Worm (Caenorhabditis elegans) whole organism, L2 larva: ENCODE data around the gene acr-24.

Experiments
- alr-1 ChIP-seq: fragments of 150-350 bp; optimal IDR thresholded peaks from 2 replicates; lab custom pipeline; 2014; ENCODE audit warnings: missing biosample characterization, missing genetic modification characterization
- ama-1 ChIP-seq: fragments of 150-350 bp; optimal IDR thresholded peaks from 2 replicates; lab custom pipeline; 2018; ENCODE audit warnings: inconsistent platforms
- ceh-82 ChIP-seq: fragments of 150-350 bp; optimal IDR thresholded peaks from 2 replicates; lab custom pipeline; 2014; ENCODE audit warnings: missing biosample characterization, missing genetic modification characterization
- dmd-4 ChIP-seq: sonication (generic microtip); optimal IDR thresholded peaks from 2 replicates; lab custom pipeline; 2017; ENCODE audit warnings: missing biosample characterization, missing genetic modification characterization
- nhr-237 ChIP-seq: fragments of 150-350 bp; optimal IDR thresholded peaks from 2 replicates; lab custom pipeline; 2014; ENCODE audit warnings: missing biosample characterization, missing genetic modification characterization
- nhr-25 ChIP-seq: fragments of 150-350 bp; sonication (generic microtip); optimal IDR thresholded peaks from 3 replicates; lab custom pipeline; 2014; ENCODE audit warnings: missing biosample characterization, missing genetic modification characterization
- unc-55 ChIP-seq: fragments of 150-350 bp; sonication (generic microtip); optimal IDR thresholded peaks from 3 replicates; lab custom pipeline; 2014; ENCODE audit warnings: missing biosample characterization, missing genetic modification reagents, missing genetic modification characterization

DNA sequence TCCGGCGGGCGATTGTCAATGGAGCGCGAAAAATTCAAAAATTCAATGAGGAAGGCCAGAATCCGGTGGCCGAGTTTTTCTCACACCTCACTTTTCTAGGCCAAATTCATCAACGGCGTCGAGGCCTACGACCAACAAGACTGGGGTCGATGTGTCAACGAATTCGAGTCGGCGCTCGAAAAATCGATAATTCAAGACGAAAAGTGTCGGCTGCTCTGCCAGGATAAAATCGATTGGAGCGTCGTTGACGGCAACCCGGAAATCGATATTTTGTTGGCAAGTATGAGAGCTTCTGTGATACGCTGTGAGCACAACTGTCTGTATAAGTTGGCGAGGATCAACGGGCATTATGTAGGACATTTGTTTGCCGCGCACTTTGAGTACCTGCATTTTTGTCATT is 21.5 kb upstream of the acr-24 start:
- TF ChIP-seq ceh-82 (tag; lab: Kevin White, UChicago) = no peak
- no peak for TF ChIP-seq ama-1 (lab: Kevin White, UChicago)
- no peak for TF ChIP-seq nhr-237 (tag; lab: Kevin White, UChicago)
- TF ChIP-seq alr-1 = no peak
- no peak for TF ChIP-seq dmd-4 (tag; lab: Kevin White, UChicago)
- TF ChIP-seq nhr-25 (tag; lab: Kevin White, UChicago) = no peak
- no peak for TF ChIP-seq unc-55 (GFP tag; lab: Kevin White, UChicago)
